Fruit fly (Drosophila melanogaster): Measurements from ENCODE around the gene CG32262.

The CG32262 gene

dm6 chr3L:3798488-3798887 lies 11.5 kb downstream of the CG32262 start:
- TF ChIP-seq CG34367 (tag; optimal IDR thresholded peaks at IDR 0.05) (no peak), CG8159 (tag; optimal IDR thresholded peaks at IDR 0.05) (no peak)

DNA sequence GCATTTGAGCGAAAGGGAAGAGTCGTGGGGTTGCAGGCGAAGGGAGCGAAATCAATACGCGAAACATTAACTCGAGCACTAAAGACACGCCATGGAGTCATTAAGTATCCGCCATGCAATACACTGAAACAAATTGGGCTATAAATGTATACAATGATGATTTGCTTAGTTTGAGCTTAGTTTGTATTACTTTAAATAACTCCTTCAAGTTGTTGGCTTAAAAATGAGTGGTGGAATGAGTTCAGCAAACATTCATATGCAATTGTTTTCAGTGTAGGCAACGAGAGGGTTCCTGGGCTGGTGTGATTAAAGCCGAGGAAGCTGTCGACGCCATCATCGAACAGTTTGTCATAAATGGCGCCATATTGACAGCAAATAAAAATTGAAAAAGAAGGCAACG lies 12.3 kb downstream of the CG32262 start:
- TF ChIP-seq Snoo (tag; optimal IDR thresholded peaks at IDR 0.05) (no peak), EcR (GFP tag; optimal IDR thresholded peaks at IDR 0.05) (no peak), Pif1B (GFP tag; optimal IDR thresholded peaks at IDR 0.05) (no peak), CG15710 (tag; optimal IDR thresholded peaks at IDR 0.05) (no peak), Ets98B (GFP tag; IDR thresholded peaks at IDR 0.05) (no peak), gl (tag; optimal IDR thresholded peaks at IDR 0.05) (no peak), CG4496 (GFP tag; IDR thresholded peaks at IDR 0.05) (no peak), CG34367 (tag; optimal IDR thresholded peaks at IDR 0.05) (no peak), CG8159 (tag; optimal IDR thresholded peaks at IDR 0.05) (no peak), CG9948 (tag; optimal IDR thresholded peaks at IDR 0.05) (no peak), CG10348 (GFP tag; IDR thresholded peaks at IDR 0.05) (no peak), fd96Ca (GFP tag; IDR thresholded peaks at IDR 0.05) (no peak), D1 (tag; optimal IDR thresholded peaks at IDR 0.05) (no peak), CG32121 (GFP tag; IDR thresholded peaks at IDR 0.05) (no peak), Pif1A (GFP tag; optimal IDR thresholded peaks at IDR 0.05) (no peak), CG14655 (GFP tag; optimal IDR thresholded peaks at IDR 0.05) (no peak)

DNA sequence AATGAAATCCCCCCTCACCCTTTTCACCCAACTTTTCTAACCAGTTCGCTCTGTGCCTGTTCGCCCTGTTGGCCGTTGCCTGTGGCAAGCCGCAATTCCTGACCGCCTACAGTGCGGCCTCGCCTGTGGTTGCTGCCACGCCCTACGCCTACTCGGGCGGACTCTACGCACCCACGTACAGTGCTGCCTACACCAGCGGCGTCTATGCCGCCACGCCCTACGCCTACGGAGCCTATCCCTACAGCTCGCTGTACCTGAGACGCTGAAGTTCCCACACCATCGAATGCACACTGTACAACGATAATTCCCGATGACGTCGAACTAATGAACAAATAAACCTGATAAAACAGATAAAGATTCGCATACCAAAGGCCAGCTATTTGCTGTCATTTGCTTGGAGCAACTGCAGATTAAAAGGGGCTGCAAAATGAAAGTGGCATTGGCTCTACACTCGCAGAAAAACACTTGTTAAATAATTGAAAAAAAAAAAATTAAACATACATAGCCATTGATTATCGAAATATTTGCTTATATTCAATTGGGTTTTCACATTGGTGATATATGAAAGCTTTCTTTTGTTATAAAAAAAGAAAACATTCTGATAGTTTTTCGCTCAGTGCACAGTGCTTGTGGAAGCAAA lies 18.8 kb downstream of the CG32262 start:
- TF ChIP-seq CG14655 (GFP tag; optimal IDR thresholded peaks at IDR 0.05) (peak; percentile 74), CG15710 (tag; optimal IDR thresholded peaks at IDR 0.05) (no peak), Ets98B (GFP tag; IDR thresholded peaks at IDR 0.05) (no peak; the same call in 1 of the 2 replicates), Pif1A (GFP tag; optimal IDR thresholded peaks at IDR 0.05) (peak; percentile 17), CG8159 (tag; optimal IDR thresholded peaks at IDR 0.05) (peak; percentile 17), Snoo (tag; optimal IDR thresholded peaks at IDR 0.05) (no peak), fd96Ca (GFP tag; IDR thresholded peaks at IDR 0.05) (peak; percentile 62), EcR (GFP tag; optimal IDR thresholded peaks at IDR 0.05) (no peak), CG9948 (tag; optimal IDR thresholded peaks at IDR 0.05) (peak; percentile 3), CG32121 (GFP tag; IDR thresholded peaks at IDR 0.05) (peak; percentile 51; the same call in 1 of the 2 replicates), CG4496 (GFP tag; IDR thresholded peaks at IDR 0.05) (peak; percentile 63), CG34367 (tag; optimal IDR thresholded peaks at IDR 0.05) (no peak), CG17806 (tag; optimal IDR thresholded peaks at IDR 0.05) (peak; percentile 3), CG12605 (GFP tag; IDR thresholded peaks at IDR 0.05) (no peak), CG8301 (tag; optimal IDR thresholded peaks at IDR 0.05) (peak; percentile 50)

dm6 chr3L:3790504-3790903 lies 19.5 kb downstream of the CG32262 start, which contains the start of gene CG32266:
Gene CG32266 (plus strand): TSS chr3L:3790804.
- TF ChIP-seq CG34367 (tag; optimal IDR thresholded peaks at IDR 0.05): no peak
- TF ChIP-seq D1 (tag; optimal IDR thresholded peaks at IDR 0.05): no peak
- TF ChIP-seq CG14655 (GFP tag; optimal IDR thresholded peaks at IDR 0.05): no peak
- TF ChIP-seq CG17806 (tag; optimal IDR thresholded peaks at IDR 0.05): no peak
- TF ChIP-seq Pif1A (GFP tag; optimal IDR thresholded peaks at IDR 0.05): no peak
- TF ChIP-seq fd96Ca (GFP tag; IDR thresholded peaks at IDR 0.05): no peak
- TF ChIP-seq CG4496 (GFP tag; IDR thresholded peaks at IDR 0.05): no peak
- TF ChIP-seq CG32121 (GFP tag; IDR thresholded peaks at IDR 0.05): no peak
- TF ChIP-seq CG8159 (tag; optimal IDR thresholded peaks at IDR 0.05): no peak
- no peak for TF ChIP-seq CG8301 (tag; optimal IDR thresholded peaks at IDR 0.05)
- no peak for TF ChIP-seq CG10348 (GFP tag; IDR thresholded peaks at IDR 0.05)
- no peak for TF ChIP-seq Snoo (tag; optimal IDR thresholded peaks at IDR 0.05)
- TF ChIP-seq CG15710 (tag; optimal IDR thresholded peaks at IDR 0.05): no peak

- TF ChIP-seq CG14655 (GFP tag; optimal IDR thresholded peaks at IDR 0.05) (peak; percentile 18), D1 (tag; optimal IDR thresholded peaks at IDR 0.05) (peak; percentile 49), CG4496 (GFP tag; IDR thresholded peaks at IDR 0.05) (peak; percentile 52; the same call in 1 of the 3 replicates), CG8301 (tag; optimal IDR thresholded peaks at IDR 0.05) (no peak), Pif1B (GFP tag; optimal IDR thresholded peaks at IDR 0.05) (no peak), CG13204 (GFP tag; optimal IDR thresholded peaks at IDR 0.05) (no peak), Snoo (tag; optimal IDR thresholded peaks at IDR 0.05) (peak; percentile 35), fd96Ca (GFP tag; IDR thresholded peaks at IDR 0.05) (peak; percentile 17; the same call in 1 of the 3 replicates)
Observed at dm6 chr3L:3788790-3789421, 21.1 kb downstream of the CG32262 start.

dm6 chr3L:3787595-3788151 lies 22.3 kb downstream of the CG32262 start:
- TF ChIP-seq EcR (GFP tag; optimal IDR thresholded peaks at IDR 0.05): peak; percentile 36
- TF ChIP-seq CG4496 (GFP tag; IDR thresholded peaks at IDR 0.05): no peak; the same call in 2 of the 3 replicates
- TF ChIP-seq Ets98B (GFP tag; IDR thresholded peaks at IDR 0.05): peak; percentile 42; the same call in 1 of the 2 replicates
- TF ChIP-seq CG14655 (GFP tag; optimal IDR thresholded peaks at IDR 0.05): peak; percentile 31
- no peak for TF ChIP-seq fd96Ca (GFP tag; IDR thresholded peaks at IDR 0.05)
- peak; percentile 22 for TF ChIP-seq CG34367 (tag; optimal IDR thresholded peaks at IDR 0.05)
- no peak for TF ChIP-seq CG17806 (tag; optimal IDR thresholded peaks at IDR 0.05)
- no peak for TF ChIP-seq CG10348 (GFP tag; IDR thresholded peaks at IDR 0.05)
- TF ChIP-seq D1 (tag; optimal IDR thresholded peaks at IDR 0.05): no peak
- peak; percentile 37 for TF ChIP-seq CG8301 (tag; optimal IDR thresholded peaks at IDR 0.05)
- TF ChIP-seq rn (GFP tag; IDR thresholded peaks at IDR 0.05): no peak
- peak; percentile 13 for TF ChIP-seq CG15710 (tag; optimal IDR thresholded peaks at IDR 0.05)
- TF ChIP-seq Pif1A (GFP tag; optimal IDR thresholded peaks at IDR 0.05): peak; percentile 6
- no peak for TF ChIP-seq CG9948 (tag; optimal IDR thresholded peaks at IDR 0.05)
- peak; percentile 38 for TF ChIP-seq CG8159 (tag; optimal IDR thresholded peaks at IDR 0.05)
- TF ChIP-seq CG13204 (GFP tag; optimal IDR thresholded peaks at IDR 0.05): peak; percentile 42
- peak; percentile 33 for TF ChIP-seq Snoo (tag; optimal IDR thresholded peaks at IDR 0.05)
- TF ChIP-seq CG32121 (GFP tag; IDR thresholded peaks at IDR 0.05): no peak
- peak; percentile 54 for TF ChIP-seq CG12605 (GFP tag; IDR thresholded peaks at IDR 0.05)
- TF ChIP-seq gl (tag; optimal IDR thresholded peaks at IDR 0.05): peak; percentile 34
- TF ChIP-seq Pif1B (GFP tag; optimal IDR thresholded peaks at IDR 0.05): peak; percentile 19
